Fruit fly (Drosophila melanogaster): ENCODE measurements around the gene Crg-1.

- TF ChIP-seq ttk (optimal IDR thresholded peaks at IDR 0.05), result no peak
- no peak for TF ChIP-seq Myc (optimal IDR thresholded peaks at IDR 0.05)
- TF ChIP-seq h (optimal IDR thresholded peaks at IDR 0.05), result no peak
- no peak for TF ChIP-seq psq (optimal IDR thresholded peaks at IDR 0.05)
- no peak for TF ChIP-seq insv (optimal IDR thresholded peaks at IDR 0.05)
Measured at dm6 chrX:3778952-3779502, 14.0 kb upstream of the Crg-1 start.

Measured in Kc167 (cell line).